Worm (Caenorhabditis elegans) whole organism, L2 larva: ENCODE results near the gene F41E6.1.

Experiments
- blmp-1 ChIP-seq: sonication (generic microtip); optimal IDR thresholded peaks from 2 replicates; lab custom pipeline; 2017; ENCODE audit warnings: missing genetic modification characterization, mild to moderate bottlenecking, missing compliant biosample characterization, antibody characterized with exemption, moderate library complexity; ENCODE audit not compliant: insufficient read depth
- egl-27 ChIP-seq: sonication (generic microtip); optimal IDR thresholded peaks from 3 replicates; lab custom pipeline; 2017; ENCODE audit warnings: missing biosample characterization, missing genetic modification reagents, missing genetic modification characterization
- lin-13 ChIP-seq: fragments of 150-350 bp; optimal IDR thresholded peaks from 2 replicates; lab custom pipeline; 2014; ENCODE audit warnings: missing biosample characterization, missing genetic modification reagents, missing genetic modification characterization
- mdl-1 ChIP-seq, 2 experiments: fragments of 150-350 bp in 1 of 2; sonication (generic microtip) in 1 of 2; optimal IDR thresholded peaks; 2 replicates each; lab custom pipeline; 2017; ENCODE audit warnings: missing biosample characterization in 2 of 2, missing genetic modification characterization in 2 of 2
- nhr-11 ChIP-seq: fragments of 150-350 bp; optimal IDR thresholded peaks from 2 replicates; lab custom pipeline; 2014; ENCODE audit warnings: missing biosample characterization, missing genetic modification characterization
- nhr-12 ChIP-seq: fragments of 150-350 bp; optimal IDR thresholded peaks from 2 replicates; lab custom pipeline; 2014; ENCODE audit warnings: missing biosample characterization, missing genetic modification characterization
- unc-39 ChIP-seq: fragments of 150-350 bp; optimal IDR thresholded peaks from 2 replicates; lab custom pipeline; 2014; ENCODE audit warnings: missing biosample characterization, missing genetic modification characterization

DNA sequence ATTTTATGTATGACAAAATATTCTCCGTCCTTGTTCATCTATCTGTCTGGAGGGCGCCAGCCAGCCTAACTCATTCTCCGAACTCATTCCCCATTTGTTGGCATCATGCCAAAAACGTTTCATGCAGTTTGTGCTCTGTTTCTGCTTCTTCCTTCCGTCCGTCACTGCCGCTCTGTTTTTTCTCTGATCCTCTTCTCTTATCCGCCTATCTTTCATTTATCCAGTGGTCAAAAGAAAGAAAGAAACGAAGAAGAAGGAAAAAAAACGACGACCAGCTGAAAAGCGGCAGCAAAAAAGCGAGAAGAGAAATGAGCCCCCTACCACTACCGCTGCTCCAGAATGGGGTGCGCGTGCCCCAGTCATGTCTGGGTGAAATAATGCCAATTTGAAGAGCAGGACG lies 40.6 kb downstream of the F41E6.1 start:
- TF ChIP-seq lin-13 (GFP tag; lab: Kevin White, UChicago) (no peak), nhr-11 (tag; lab: Kevin White, UChicago) (no peak), egl-27 (tag; lab: Kevin White, UChicago) (no peak), nhr-12 (tag; lab: Kevin White, UChicago) (no peak), mdl-1 (tag; optimal IDR thresholded peaks at IDR 0.05; lab: Kevin White, UChicago) (no peak), blmp-1 (tag; lab: Kevin White, UChicago) (no peak), unc-39 (no peak)
